Worm (Caenorhabditis elegans): ENCODE data around the gene zipt-9.
A peak's percentile ranks its signal among the peaks of the same experiment; 100 is the strongest.

zipt-9 gene

ce11 chrV:13762426-13763127, 47.5 kb upstream of the zipt-9 start, which contains the start of gene F20G2.6:
Gene F20G2.6 (plus strand): TSS chrV:13763077.
- no peak for TF ChIP-seq nhr-23 (tag; optimal IDR thresholded peaks at IDR 0.05)
- no peak for TF ChIP-seq mdl-1 (tag; optimal IDR thresholded peaks at IDR 0.05)
- TF ChIP-seq elt-1 (tag; optimal IDR thresholded peaks at IDR 0.05) = no peak
- TF ChIP-seq ceh-82 (tag; optimal IDR thresholded peaks at IDR 0.05) = no peak
- TF ChIP-seq tbx-2 (tag; optimal IDR thresholded peaks at IDR 0.05) = no peak
- TF ChIP-seq pha-4 (tag; optimal IDR thresholded peaks at IDR 0.05) = no peak
- TF ChIP-seq ceh-28 (tag; optimal IDR thresholded peaks at IDR 0.05) = no peak
- TF ChIP-seq nfya-1 (tag; optimal IDR thresholded peaks at IDR 0.05; ENCODE audit: insufficient read depth) = no peak
- no peak for TF ChIP-seq jun-1 (tag; optimal IDR thresholded peaks at IDR 0.05)
- TF ChIP-seq ceh-16 (tag; optimal IDR thresholded peaks at IDR 0.05) = no peak
- no peak for TF ChIP-seq nhr-237 (tag; optimal IDR thresholded peaks at IDR 0.05)
- TF ChIP-seq R02D3.7 (tag; optimal IDR thresholded peaks at IDR 0.05) = no peak
- TF ChIP-seq mml-1 (tag; optimal IDR thresholded peaks at IDR 0.05) = no peak
- TF ChIP-seq nhr-77 (tag; optimal IDR thresholded peaks at IDR 0.05) = no peak
- no peak for TF ChIP-seq egl-5 (tag; optimal IDR thresholded peaks at IDR 0.05)
- no peak for TF ChIP-seq fos-1 (tag; optimal IDR thresholded peaks at IDR 0.05)
- TF ChIP-seq ztf-11 (tag; optimal IDR thresholded peaks at IDR 0.05) = no peak

- TF ChIP-seq lin-39 (tag; optimal IDR thresholded peaks at IDR 0.05) (peak; percentile 34), snpc-4 (tag; optimal IDR thresholded peaks at IDR 0.05) (peak; percentile 56), pha-4 (tag; optimal IDR thresholded peaks at IDR 0.05) (peak; percentile 49), lin-15B (tag; optimal IDR thresholded peaks at IDR 0.05) (peak; percentile 66), ztf-11 (tag; optimal IDR thresholded peaks at IDR 0.05) (no peak), nfya-1 (tag; optimal IDR thresholded peaks at IDR 0.05; ENCODE audit: insufficient read depth) (peak; percentile 29), ama-1 (optimal IDR thresholded peaks at IDR 0.05) (no peak), nhr-77 (tag; optimal IDR thresholded peaks at IDR 0.05) (no peak), nhr-11 (tag; optimal IDR thresholded peaks at IDR 0.05) (no peak)
These were observed 42.3 kb upstream of the zipt-9 start for ce11 chrV:13757349-13757748.

- no peak for TF ChIP-seq nhr-28 (tag; optimal IDR thresholded peaks at IDR 0.05)
- peak; percentile 13 for TF ChIP-seq hmg-11 (tag; optimal IDR thresholded peaks at IDR 0.05)
- TF ChIP-seq elt-2 (tag; optimal IDR thresholded peaks at IDR 0.05) = peak; percentile 43
- peak; percentile 20 for TF ChIP-seq ceh-28 (tag; optimal IDR thresholded peaks at IDR 0.05)
- TF ChIP-seq nhr-43 (tag; optimal IDR thresholded peaks at IDR 0.05; ENCODE audit: poor library complexity, severe bottlenecking) = no peak
- peak; percentile 45 for TF ChIP-seq pha-4 (tag; optimal IDR thresholded peaks at IDR 0.05)
- peak; percentile 83 for TF ChIP-seq skn-1 (tag; optimal IDR thresholded peaks at IDR 0.05)
These were observed 41.5 kb upstream of the zipt-9 start, which contains the start of gene F20G2.2 for ce11 chrV:13756359-13757091. Gene F20G2.2 (minus strand): TSS chrV:13756409.

- no peak for TF ChIP-seq ceh-28 (tag; optimal IDR thresholded peaks at IDR 0.05)
- TF ChIP-seq nhr-43 (tag; optimal IDR thresholded peaks at IDR 0.05; ENCODE audit: poor library complexity, severe bottlenecking) = no peak
- no peak for TF ChIP-seq unc-39 (tag; optimal IDR thresholded peaks at IDR 0.05)
- no peak for TF ChIP-seq mdl-1 (tag; optimal IDR thresholded peaks at IDR 0.05)
- TF ChIP-seq aly-2 (tag; optimal IDR thresholded peaks at IDR 0.05) = no peak
- no peak for TF ChIP-seq elt-3 (tag; optimal IDR thresholded peaks at IDR 0.05)
- TF ChIP-seq nhr-28 (tag; optimal IDR thresholded peaks at IDR 0.05) = no peak
- no peak for TF ChIP-seq ceh-9 (tag; optimal IDR thresholded peaks at IDR 0.05)
These were observed 38.4 kb upstream of the zipt-9 start, which contains the start of gene F20G2.1 for ce11 chrV:13753481-13753880. Gene F20G2.1 (minus strand): TSS chrV:13753581.

ce11 chrV:13751811-13752210, 36.7 kb upstream of the zipt-9 start, which contains the start of gene cld-9:
Gene cld-9 (minus strand): TSS chrV:13751891.
- TF ChIP-seq daf-12 (tag; optimal IDR thresholded peaks at IDR 0.05) (no peak), mdl-1 (tag; optimal IDR thresholded peaks at IDR 0.05) (no peak), elt-3 (tag; optimal IDR thresholded peaks at IDR 0.05) (no peak), ztf-11 (tag; optimal IDR thresholded peaks at IDR 0.05) (no peak), pqm-1 (tag; optimal IDR thresholded peaks at IDR 0.05) (peak; percentile 40), elt-2 (tag; optimal IDR thresholded peaks at IDR 0.05) (peak; percentile 71), snpc-4 (tag; optimal IDR thresholded peaks at IDR 0.05) (no peak), unc-39 (tag; optimal IDR thresholded peaks at IDR 0.05) (no peak), mml-1 (tag; optimal IDR thresholded peaks at IDR 0.05) (no peak), nhr-11 (tag; optimal IDR thresholded peaks at IDR 0.05) (no peak)
